Fruit fly (Drosophila melanogaster): ENCODE measurements around the gene CG7512.
A peak's percentile ranks its signal among the peaks of the same experiment; 100 is the strongest.

The CG7512 gene

DNA sequence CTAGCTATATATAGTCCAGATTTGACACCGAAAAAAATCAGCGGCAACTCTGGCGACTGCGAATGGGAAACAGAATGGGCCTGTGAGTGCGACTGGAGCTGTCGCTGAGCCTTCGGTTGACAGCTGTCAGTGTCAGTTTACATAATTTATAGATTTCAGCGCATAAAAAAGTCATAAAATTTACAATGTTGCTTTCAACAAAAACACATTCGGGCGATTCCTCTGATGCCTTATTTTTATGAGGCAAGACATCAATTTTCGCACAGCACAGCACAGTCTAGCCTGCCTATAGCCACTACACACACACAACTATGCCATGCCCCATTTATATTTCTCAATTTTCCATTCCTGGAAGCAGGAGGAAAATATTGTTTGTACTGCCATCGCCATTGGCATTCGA, 41.1 kb upstream of the CG7512 start:
- TF ChIP-seq dsx (GFP tag; optimal IDR thresholded peaks at IDR 0.05; ENCODE audit: poor library complexity, severe bottlenecking) (peak; percentile 92), Sox102F (GFP tag; optimal IDR thresholded peaks at IDR 0.05) (no peak), CG6854 (GFP tag; optimal IDR thresholded peaks at IDR 0.05) (no peak), net (GFP tag; optimal IDR thresholded peaks at IDR 0.05) (no peak), CG6792 (GFP tag; optimal IDR thresholded peaks at IDR 0.05) (no peak), CG11902 (GFP tag; optimal IDR thresholded peaks at IDR 0.05) (no peak)

DNA sequence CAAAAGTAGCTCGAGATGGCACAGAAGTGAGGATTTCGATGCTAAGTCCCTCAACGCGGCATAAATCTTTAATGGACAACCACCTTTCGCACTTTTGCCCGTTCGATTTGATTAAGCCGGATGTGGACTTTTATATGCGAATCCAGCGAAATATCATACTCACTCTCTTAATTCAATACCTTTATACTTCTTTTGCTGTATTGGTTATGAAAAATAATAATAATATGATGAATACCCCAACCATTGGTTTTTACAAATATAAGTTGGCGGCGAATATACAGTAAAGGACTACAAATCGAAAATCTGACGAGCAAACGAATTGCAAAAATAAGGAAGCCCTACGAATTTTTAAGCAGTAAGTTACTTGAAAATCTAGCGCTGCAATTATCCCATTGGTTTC, 40.5 kb upstream of the CG7512 start, which contains the start of gene Vha16-3:
Gene Vha16-3, plus strand, starts transcription at position 301 of the 400 bp plus-strand sequence.
- TF ChIP-seq Gug (GFP tag; IDR thresholded peaks at IDR 0.05), result no peak
- TF ChIP-seq fd85E (GFP tag; optimal IDR thresholded peaks at IDR 0.05), result no peak
- TF ChIP-seq CG6792 (GFP tag; optimal IDR thresholded peaks at IDR 0.05), result no peak
- TF ChIP-seq CG11762 (GFP tag; optimal IDR thresholded peaks at IDR 0.05; ENCODE audit: insufficient read depth), result no peak

DNA sequence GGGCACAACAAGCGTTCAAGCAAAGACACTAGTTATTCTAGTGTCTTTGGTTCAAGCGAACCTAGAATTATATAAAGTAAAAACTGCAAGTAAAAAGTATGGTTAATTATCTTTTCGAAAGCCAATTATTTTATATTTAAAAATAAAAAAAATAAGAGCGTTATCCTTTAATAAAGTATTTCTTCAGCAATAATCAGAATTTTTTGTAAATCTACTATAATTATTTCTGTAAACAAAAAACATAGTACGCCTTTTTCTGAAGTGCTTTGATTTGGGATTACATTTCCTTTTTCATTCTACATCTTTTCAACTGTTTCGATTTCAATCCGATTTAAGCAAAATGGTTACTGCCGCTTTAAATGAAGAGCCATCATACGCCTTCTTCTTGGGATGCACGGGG, 38.8 kb upstream of the CG7512 start, which contains the start of gene Vha16-2:
Gene Vha16-2, plus strand, starts transcription at position 301 of the 400 bp plus-strand sequence.
- no peak for TF ChIP-seq Ets96B (tag; optimal IDR thresholded peaks at IDR 0.05)
- no peak for TF ChIP-seq CG34406 (GFP tag; optimal IDR thresholded peaks at IDR 0.05)
- no peak for TF ChIP-seq CG6163 (GFP tag; IDR thresholded peaks at IDR 0.05)
- no peak for TF ChIP-seq CG8119 (GFP tag; IDR thresholded peaks at IDR 0.05)
- TF ChIP-seq Hr4 (GFP tag; optimal IDR thresholded peaks at IDR 0.05), result no peak
- TF ChIP-seq Hr39 (GFP tag; optimal IDR thresholded peaks at IDR 0.05), result no peak
- TF ChIP-seq Sox14 (GFP tag; optimal IDR thresholded peaks at IDR 0.05), result no peak
- no peak for TF ChIP-seq Gug (GFP tag; IDR thresholded peaks at IDR 0.05)

DNA sequence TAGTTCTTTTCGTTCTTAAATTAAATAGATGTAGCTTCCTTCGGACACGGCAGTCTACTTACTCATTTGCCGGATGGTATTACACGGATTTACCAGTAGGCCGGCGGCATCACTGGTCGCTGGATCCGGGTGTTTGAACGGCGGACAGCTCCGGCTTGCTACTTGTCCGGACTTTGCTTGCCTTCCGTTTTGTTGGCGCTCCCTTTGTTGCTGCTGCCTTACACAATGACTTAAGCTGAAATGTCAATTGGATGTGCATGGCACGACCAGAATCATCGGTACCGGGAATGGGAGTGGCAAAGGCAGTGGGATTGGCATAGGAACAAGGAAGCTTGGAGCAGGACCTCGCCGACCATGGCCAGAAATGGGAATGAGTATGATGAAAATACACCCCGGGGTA, 33.2 kb upstream of the CG7512 start:
- TF ChIP-seq Sox102F (GFP tag; optimal IDR thresholded peaks at IDR 0.05) (no peak), esn (GFP tag; optimal IDR thresholded peaks at IDR 0.05) (no peak), CG4318 (GFP tag; optimal IDR thresholded peaks at IDR 0.05) (no peak), net (GFP tag; optimal IDR thresholded peaks at IDR 0.05) (no peak), dac (GFP tag; optimal IDR thresholded peaks at IDR 0.05) (no peak), Hr39 (GFP tag; optimal IDR thresholded peaks at IDR 0.05) (no peak), CG16779 (tag; optimal IDR thresholded peaks at IDR 0.05) (no peak), vri (GFP tag; optimal IDR thresholded peaks at IDR 0.05) (no peak), CG6808 (GFP tag; optimal IDR thresholded peaks at IDR 0.05) (no peak)

DNA sequence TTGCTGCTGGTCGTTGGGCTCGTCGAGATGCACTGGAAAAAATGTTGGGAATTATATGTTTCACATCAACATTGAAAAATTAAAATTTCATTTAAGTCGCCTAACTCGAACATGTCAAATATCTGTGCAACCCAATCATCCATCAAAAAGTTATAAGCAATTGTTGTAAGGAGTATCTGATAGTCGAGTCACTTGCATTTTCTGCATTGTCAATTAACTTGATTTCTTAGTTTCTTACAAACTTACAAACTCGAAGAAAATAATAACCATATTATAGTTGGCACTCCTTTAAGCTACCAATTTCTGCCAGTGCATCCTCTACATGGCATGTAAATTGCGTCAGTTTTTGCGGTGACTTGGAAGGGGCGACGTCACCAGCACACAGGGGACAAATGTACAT, 30.4 kb upstream of the CG7512 start:
- TF ChIP-seq Lpt (GFP tag; optimal IDR thresholded peaks at IDR 0.05) (peak; percentile 45), CG6276 (GFP tag; optimal IDR thresholded peaks at IDR 0.05) (peak; percentile 57), CG8632 (GFP tag; optimal IDR thresholded peaks at IDR 0.05) (peak; percentile 53), CG6163 (GFP tag; IDR thresholded peaks at IDR 0.05) (peak; percentile 56; the same call in 2 of the 3 replicates), Sox15 (GFP tag; optimal IDR thresholded peaks at IDR 0.05) (peak; percentile 54), CG10631 (GFP tag; optimal IDR thresholded peaks at IDR 0.05) (peak; percentile 74), Sox14 (GFP tag; optimal IDR thresholded peaks at IDR 0.05) (peak; percentile 73), CG3919 (GFP tag; optimal IDR thresholded peaks at IDR 0.05) (peak; percentile 68), vri (GFP tag; optimal IDR thresholded peaks at IDR 0.05) (no peak), esn (GFP tag; optimal IDR thresholded peaks at IDR 0.05) (peak; percentile 75), lz (GFP tag; optimal IDR thresholded peaks at IDR 0.05) (peak; percentile 69), spab (GFP tag; optimal IDR thresholded peaks at IDR 0.05) (peak; percentile 54), fd59A (GFP tag; optimal IDR thresholded peaks at IDR 0.05) (peak; percentile 67), CG31627 (GFP tag; optimal IDR thresholded peaks at IDR 0.05) (peak; percentile 70), CG11294 (GFP tag; IDR thresholded peaks at IDR 0.05) (no peak), Met (GFP tag; optimal IDR thresholded peaks at IDR 0.05) (peak; percentile 67), CG6792 (GFP tag; optimal IDR thresholded peaks at IDR 0.05) (peak; percentile 63), dac (GFP tag; optimal IDR thresholded peaks at IDR 0.05) (peak; percentile 21), Eip75B (GFP tag; optimal IDR thresholded peaks at IDR 0.05) (peak; percentile 76), CG1621 (tag; optimal IDR thresholded peaks at IDR 0.05) (peak; percentile 65), CG3032 (tag; optimal IDR thresholded peaks at IDR 0.05) (peak; percentile 69), Hr4 (GFP tag; optimal IDR thresholded peaks at IDR 0.05) (peak; percentile 65), salr (GFP tag; optimal IDR thresholded peaks at IDR 0.05) (peak; percentile 33 to 75), dsx (GFP tag; optimal IDR thresholded peaks at IDR 0.05; ENCODE audit: poor library complexity, severe bottlenecking) (peak; percentile 61), Eip93F (GFP tag; optimal IDR thresholded peaks at IDR 0.05) (no peak), CG7368 (GFP tag; optimal IDR thresholded peaks at IDR 0.05) (peak; percentile 40), CG32006 (GFP tag; optimal IDR thresholded peaks at IDR 0.05) (peak; percentile 76), CG8119 (GFP tag; IDR thresholded peaks at IDR 0.05) (peak; percentile 70), CG8319 (GFP tag; optimal IDR thresholded peaks at IDR 0.05) (no peak), Gug (GFP tag; IDR thresholded peaks at IDR 0.05) (peak; percentile 28; the same call in 1 of the 2 replicates)

All from whole organism, prepupa.